Fruit fly (Drosophila melanogaster) whole organism, embryonic: ENCODE data around the gene Sb.

Source experiments
- BtbVII ChIP-seq: fragments of 200-800 bp; sonication (Bioruptor generic); optimal IDR thresholded peaks from 3 replicates; lab custom pipeline; 2017; ENCODE audit warnings: missing biosample characterization, mild to moderate bottlenecking, missing genetic modification characterization
- CG10979 ChIP-seq: fragments of 200-800 bp; sonication (Bioruptor generic); optimal IDR thresholded peaks from 2 replicates; lab custom pipeline; 2018; ENCODE audit warnings: missing biosample characterization, mild to moderate bottlenecking, missing genetic modification characterization, moderate library complexity
- CG12236 ChIP-seq: fragments of 200-800 bp; sonication (Bioruptor generic); optimal IDR thresholded peaks from 2 replicates; lab custom pipeline; 2016; ENCODE audit warnings: missing biosample characterization, missing genetic modification characterization
- CG12299 ChIP-seq: fragments of 200-800 bp; sonication (Bioruptor generic); optimal IDR thresholded peaks from 2 replicates; lab custom pipeline; 2018; ENCODE audit warnings: missing biosample characterization, mild to moderate bottlenecking, missing genetic modification characterization
- CG15269 ChIP-seq: fragments of 200-800 bp; sonication (Bioruptor generic); optimal IDR thresholded peaks from 2 replicates; lab custom pipeline; 2018; ENCODE audit warnings: missing biosample characterization, mild to moderate bottlenecking, missing genetic modification characterization, moderate library complexity
- CG1529 ChIP-seq: fragments of 200-800 bp; sonication (Bioruptor generic); optimal IDR thresholded peaks from 3 replicates; lab custom pipeline; 2018; ENCODE audit warnings: missing biosample characterization, missing genetic modification characterization
- CG16815 ChIP-seq: fragments of 200-800 bp; sonication (Bioruptor generic); optimal IDR thresholded peaks from 3 replicates; lab custom pipeline; 2017; ENCODE audit warnings: missing biosample characterization, mild to moderate bottlenecking, missing genetic modification characterization
- CG17802 ChIP-seq: fragments of 200-800 bp; sonication (Bioruptor generic); optimal IDR thresholded peaks from 2 replicates; lab custom pipeline; 2018; ENCODE audit warnings: missing biosample characterization, mild to moderate bottlenecking, missing genetic modification characterization, moderate library complexity
- CG2875 ChIP-seq: fragments of 200-800 bp; sonication (Bioruptor generic); optimal IDR thresholded peaks from 2 replicates; lab custom pipeline; 2017; ENCODE audit warnings: missing biosample characterization, mild to moderate bottlenecking, missing genetic modification characterization, missing genetic modification reagents
- CG32772 ChIP-seq: fragments of 200-800 bp; sonication (Bioruptor generic); IDR thresholded peaks from 2 replicates; pipeline ENCODE4 v1.3.6; 2022; ENCODE audit warnings: missing biosample characterization, missing genetic modification characterization
- CG3838 ChIP-seq: fragments of 200-800 bp; sonication (Bioruptor generic); optimal IDR thresholded peaks from 3 replicates; lab custom pipeline; 2016; ENCODE audit warnings: missing biosample characterization, missing genetic modification characterization
- CG4730 ChIP-seq: fragments of 200-800 bp; sonication (Bioruptor generic); IDR thresholded peaks from 2 replicates; pipeline ENCODE4 v1.3.6; 2022; ENCODE audit warnings: missing biosample characterization, missing genetic modification characterization
- CG7556 ChIP-seq: fragments of 200-800 bp; sonication (Bioruptor generic); optimal IDR thresholded peaks from 2 replicates; lab custom pipeline; 2017; ENCODE audit warnings: missing biosample characterization, mild to moderate bottlenecking, missing genetic modification characterization
- CG7745 ChIP-seq: fragments of 200-800 bp; sonication (Bioruptor generic); optimal IDR thresholded peaks from 2 replicates; lab custom pipeline; 2018; ENCODE audit warnings: missing biosample characterization, mild to moderate bottlenecking, missing genetic modification characterization, moderate library complexity
- CG7963 ChIP-seq: fragments of 200-800 bp; sonication (Bioruptor generic); IDR thresholded peaks from 3 replicates; pipeline ENCODE4 v1.3.6; 2022; ENCODE audit warnings: missing biosample characterization, missing genetic modification characterization; ENCODE audit not compliant: partially characterized antibody
- CHES-1-like ChIP-seq: fragments of 200-800 bp; sonication (Bioruptor generic); optimal IDR thresholded peaks from 2 replicates; lab custom pipeline; 2016; ENCODE audit warnings: missing biosample characterization, missing genetic modification characterization
- D19A ChIP-seq: fragments of 200-800 bp; optimal IDR thresholded peaks from 3 replicates; lab custom pipeline; 2019; ENCODE audit warnings: missing biosample characterization, mild to moderate bottlenecking, missing genetic modification characterization, moderate library complexity
- Deaf1 ChIP-seq: fragments of 200-800 bp; optimal IDR thresholded peaks from 3 replicates; lab custom pipeline; 2019; ENCODE audit warnings: missing biosample characterization, mild to moderate bottlenecking, missing genetic modification characterization, moderate library complexity
- Dek ChIP-seq: fragments of 200-800 bp; sonication (Bioruptor generic); optimal IDR thresholded peaks from 3 replicates; lab custom pipeline; 2019; ENCODE audit warnings: missing biosample characterization, mild to moderate bottlenecking, missing genetic modification characterization, moderate library complexity
- Dfd ChIP-seq, 2 experiments: fragments of >200 bp; optimal IDR thresholded peaks; 2 replicates each; lab custom pipeline; 2017; ENCODE audit warnings: missing biosample characterization in 2 of 2, missing genetic modification characterization in 2 of 2
- Ets97D ChIP-seq: fragments of 200-800 bp; sonication (Bioruptor generic); optimal IDR thresholded peaks from 3 replicates; lab custom pipeline; 2016; ENCODE audit warnings: missing biosample characterization, missing genetic modification characterization
- Fer1 ChIP-seq: fragments of 200-800 bp; sonication (Bioruptor generic); optimal IDR thresholded peaks from 2 replicates; lab custom pipeline; 2017; ENCODE audit warnings: missing biosample characterization, mild to moderate bottlenecking, missing genetic modification characterization
- HLH54F ChIP-seq: fragments of 200-800 bp; sonication (Bioruptor generic); optimal IDR thresholded peaks from 3 replicates; lab custom pipeline; 2016; ENCODE audit warnings: missing biosample characterization, missing genetic modification characterization
- Hr51 ChIP-seq, 2 experiments: fragments of 200-800 bp; sonication (Bioruptor generic); optimal IDR thresholded peaks; 2 replicates in 1 of 2; 3 replicates in 1 of 2; lab custom pipeline; 2016 to 2018; ENCODE audit warnings: missing biosample characterization in 2 of 2, missing genetic modification characterization in 2 of 2, mild to moderate bottlenecking in 1 of 2, moderate library complexity in 1 of 2
- Lpt ChIP-seq: fragments of >200 bp; optimal IDR thresholded peaks from 2 replicates; lab custom pipeline; 2018; ENCODE audit warnings: missing biosample characterization, missing genetic modification characterization
- Mrtf ChIP-seq: fragments of 200-800 bp; sonication (Bioruptor generic); IDR thresholded peaks from 3 replicates; pipeline ENCODE4 v1.3.6; 2022; ENCODE audit warnings: missing biosample characterization, missing genetic modification characterization
- Myb ChIP-seq: fragments of 200-800 bp; sonication (Bioruptor generic); optimal IDR thresholded peaks from 2 replicates; lab custom pipeline; 2016; ENCODE audit warnings: missing biosample characterization, missing genetic modification characterization
- Optix ChIP-seq: fragments of 200-800 bp; sonication (Bioruptor generic); IDR thresholded peaks from 3 replicates; pipeline ENCODE4 v1.3.6; 2022; ENCODE audit warnings: missing biosample characterization, missing genetic modification characterization
- Vsx1 ChIP-seq: fragments of 200-800 bp; sonication (Bioruptor generic); optimal IDR thresholded peaks from 2 replicates; lab custom pipeline; 2017; ENCODE audit warnings: missing biosample characterization, mild to moderate bottlenecking, missing genetic modification characterization, missing genetic modification reagents
- ap ChIP-seq: fragments of 200-800 bp; sonication (Bioruptor generic); IDR thresholded peaks from 2 replicates; pipeline ENCODE4 v1.3.6; 2022; ENCODE audit warnings: missing biosample characterization, missing genetic modification characterization
- ato ChIP-seq: fragments of 200-800 bp; sonication (Bioruptor generic); IDR thresholded peaks from 2 replicates; pipeline ENCODE4 v1.3.6; 2022; ENCODE audit warnings: missing biosample characterization, missing genetic modification characterization; ENCODE audit not compliant: partially characterized antibody
- br ChIP-seq: fragments of >200 bp; optimal IDR thresholded peaks from 2 replicates; lab custom pipeline; 2017
- chm ChIP-seq: fragments of 200-800 bp; sonication (Bioruptor generic); IDR thresholded peaks from 2 replicates; pipeline ENCODE4 v1.3.6; 2022; ENCODE audit warnings: missing biosample characterization, missing genetic modification characterization
- chn ChIP-seq: fragments of 200-800 bp; sonication (Bioruptor generic); optimal IDR thresholded peaks from 2 replicates; lab custom pipeline; 2016; ENCODE audit warnings: missing biosample characterization, missing genetic modification characterization
- emc ChIP-seq: fragments of 200-800 bp; sonication (Bioruptor generic); optimal IDR thresholded peaks from 2 replicates; lab custom pipeline; 2016; ENCODE audit warnings: missing biosample characterization, missing genetic modification characterization
- h ChIP-seq: fragments of >200 bp; optimal IDR thresholded peaks from 2 replicates; lab custom pipeline; 2017
- her ChIP-seq: fragments of 200-800 bp; sonication (Bioruptor generic); optimal IDR thresholded peaks from 2 replicates; lab custom pipeline; 2016; ENCODE audit warnings: missing biosample characterization, missing genetic modification characterization
- hth ChIP-seq: fragments of >200 bp; optimal IDR thresholded peaks from 2 replicates; lab custom pipeline; 2017; ENCODE audit warnings: inconsistent platforms
- kah ChIP-seq: fragments of 200-800 bp; sonication (Bioruptor generic); optimal IDR thresholded peaks from 2 replicates; lab custom pipeline; 2018; ENCODE audit warnings: missing biosample characterization, mild to moderate bottlenecking, missing genetic modification characterization
- kay ChIP-seq: fragments of 200-800 bp; sonication (Bioruptor generic); optimal IDR thresholded peaks from 2 replicates; lab custom pipeline; 2016; ENCODE audit warnings: missing biosample characterization, missing genetic modification characterization
- ken ChIP-seq: fragments of 200-800 bp; sonication (Bioruptor generic); IDR thresholded peaks from 3 replicates; pipeline ENCODE4 v1.3.6; 2022; ENCODE audit warnings: missing biosample characterization, missing genetic modification characterization
- mld ChIP-seq: fragments of 200-800 bp; sonication (Bioruptor generic); IDR thresholded peaks from 3 replicates; pipeline ENCODE4 v1.3.6; 2022; ENCODE audit warnings: missing biosample characterization, missing genetic modification characterization; ENCODE audit not compliant: partially characterized antibody
- pros ChIP-seq: fragments of 200-800 bp; sonication (Bioruptor generic); optimal IDR thresholded peaks from 3 replicates; lab custom pipeline; 2019; ENCODE audit warnings: missing biosample characterization, mild to moderate bottlenecking, missing genetic modification characterization, moderate library complexity
- rib ChIP-seq: fragments of 200-800 bp; sonication (Bioruptor generic); IDR thresholded peaks from 2 replicates; pipeline ENCODE4 v1.3.6; 2022; ENCODE audit warnings: missing biosample characterization, missing genetic modification characterization
- ro ChIP-seq: fragments of 200-800 bp; sonication (Bioruptor generic); IDR thresholded peaks from 2 replicates; pipeline ENCODE4 v1.3.6; 2022; ENCODE audit warnings: missing biosample characterization, missing genetic modification characterization
- tll ChIP-seq, 2 experiments: fragments of 200-800 bp in 1 of 2; fragments of >200 bp in 1 of 2; sonication (Bioruptor generic) in 1 of 2; optimal IDR thresholded peaks; 2 replicates each; lab custom pipeline; 2017 to 2019; ENCODE audit warnings: missing biosample characterization in 2 of 2, missing genetic modification characterization in 2 of 2, mild to moderate bottlenecking in 1 of 2, moderate library complexity in 1 of 2
- unpg ChIP-seq: fragments of 200-800 bp; sonication (Bioruptor generic); optimal IDR thresholded peaks from 3 replicates; lab custom pipeline; 2018; ENCODE audit warnings: missing biosample characterization, mild to moderate bottlenecking, missing genetic modification characterization, moderate library complexity
- wdn ChIP-seq: fragments of 200-800 bp; sonication (Bioruptor generic); IDR thresholded peaks from 2 replicates; pipeline ENCODE4 v1.3.6; 2022; ENCODE audit warnings: missing biosample characterization, missing genetic modification characterization
- zen2 ChIP-seq: fragments of 200-800 bp; sonication (Bioruptor generic); IDR thresholded peaks from 3 replicates; pipeline ENCODE4 v1.3.6; 2022; ENCODE audit warnings: missing biosample characterization, missing genetic modification characterization; ENCODE audit not compliant: partially characterized antibody
- zfh2 ChIP-seq: fragments of 200-800 bp; sonication (Bioruptor generic); optimal IDR thresholded peaks from 2 replicates; lab custom pipeline; 2016; ENCODE audit warnings: missing biosample characterization, missing genetic modification characterization

Sb gene

DNA sequence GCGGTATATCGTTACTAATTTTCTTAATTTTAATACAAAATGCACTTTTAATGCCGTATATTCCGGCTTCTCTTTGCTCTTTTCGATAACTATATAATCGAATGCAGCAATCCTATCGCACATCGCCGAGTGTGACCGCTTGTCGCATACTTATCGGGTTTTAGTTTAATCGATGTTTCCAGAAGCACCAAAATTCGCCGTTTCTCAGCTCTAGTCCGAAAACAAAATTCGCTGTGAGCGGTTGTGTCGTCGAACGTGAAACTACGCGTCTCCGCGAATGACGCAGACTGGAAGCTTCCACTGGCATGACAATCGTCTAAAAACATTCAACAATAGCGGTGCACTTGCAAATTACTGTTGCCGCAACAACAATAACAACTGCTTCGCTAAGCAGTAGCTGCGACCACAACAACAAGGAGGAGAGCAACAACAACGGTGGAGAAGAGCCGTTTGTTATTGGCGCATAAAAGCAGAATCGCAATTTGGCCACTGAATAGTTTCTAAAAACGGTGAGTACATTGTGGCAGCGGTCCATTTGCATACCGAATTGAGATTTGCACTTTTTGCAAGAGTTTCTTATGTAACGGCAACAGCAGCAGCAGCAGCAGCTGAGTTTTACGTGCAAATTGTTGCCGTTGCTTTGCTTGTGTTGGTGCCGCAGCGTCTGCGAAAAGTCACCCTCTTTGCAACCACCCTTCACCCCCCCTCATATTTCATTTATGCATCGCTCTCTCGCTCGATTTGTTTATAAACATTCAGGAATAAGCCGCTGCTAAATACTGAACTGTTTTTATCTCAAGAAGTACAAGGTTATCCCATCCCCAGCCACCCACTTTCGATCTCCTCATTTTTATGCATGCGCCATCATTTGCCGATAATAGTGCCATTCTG is 71.1 kb downstream of the Sb start, which contains the start of gene sra (continued):
- TF ChIP-seq CG12299 (tag; lab: Kevin White, UChicago), result peak; percentile 36
- TF ChIP-seq CG7963 (GFP tag; lab: Robert Waterston, UW), result peak; percentile 98
- no peak for TF ChIP-seq Mrtf
- no peak for TF ChIP-seq br (lab: Kevin White, UChicago)
- no peak for TF ChIP-seq ken (GFP tag; lab: Robert Waterston, UW)
- TF ChIP-seq CG32772, result no peak
- TF ChIP-seq CG16815 (GFP tag; lab: Kevin White, UChicago), result no peak
- peak; percentile 13 for TF ChIP-seq unpg (GFP tag; lab: Kevin White, UChicago)
- no peak for TF ChIP-seq CG2875
- peak; percentile 17; the same call in 1 of the 2 replicates for TF ChIP-seq rib
- no peak for TF ChIP-seq Vsx1 (GFP tag; lab: Kevin White, UChicago)
- no peak for TF ChIP-seq CG17802
- peak; percentile 71; the same call in 1 of the 2 replicates for TF ChIP-seq chm (GFP tag; lab: Robert Waterston, UW)
- peak; percentile 2 for TF ChIP-seq chn
- TF ChIP-seq CG4730, result no peak
- peak; percentile 70 for TF ChIP-seq kay (GFP tag; lab: Kevin White, UChicago)
- no peak for TF ChIP-seq HLH54F (GFP tag; lab: Kevin White, UChicago)
- TF ChIP-seq CG10979 (tag; lab: Kevin White, UChicago), result peak; percentile 13
- no peak for TF ChIP-seq ro
- TF ChIP-seq ato (GFP tag; lab: Robert Waterston, UW), result peak; percentile 95
- TF ChIP-seq mld (GFP tag; lab: Robert Waterston, UW), result peak; percentile 96
- no peak for TF ChIP-seq pros (GFP tag; lab: Kevin White, UChicago)
- peak; percentile 95 for TF ChIP-seq zen2
- peak; percentile 14 for TF ChIP-seq CG15269
- no peak for TF ChIP-seq ap
- TF ChIP-seq Dfd (GFP tag; optimal IDR thresholded peaks at IDR 0.05; lab: Kevin White, UChicago), result no peak
- TF ChIP-seq Optix, result no peak
- peak; percentile 14 for TF ChIP-seq D19A (tag; lab: Kevin White, UChicago)
- peak; percentile 38 for TF ChIP-seq zfh2
- no peak for TF ChIP-seq BtbVII (GFP tag; lab: Kevin White, UChicago)
- peak; percentile 54 for TF ChIP-seq Myb (GFP tag; lab: Kevin White, UChicago)
- peak; percentile 59 for TF ChIP-seq Fer1 (GFP tag; lab: Kevin White, UChicago)
- TF ChIP-seq CG7556, result peak; percentile 10
- TF ChIP-seq her (GFP tag; lab: Kevin White, UChicago), result peak; percentile 61
- TF ChIP-seq Deaf1, result peak; percentile 23
- no peak for TF ChIP-seq CG12236 (GFP tag; lab: Kevin White, UChicago)
- TF ChIP-seq wdn, result 0 out of 2 replicates have a peak, but pooled peaks have one; percentile 12
- TF ChIP-seq Hr51 (GFP tag; optimal IDR thresholded peaks at IDR 0.05; lab: Kevin White, UChicago), result peak in 1 of 2 experiments; percentile 0
- TF ChIP-seq Dek, result no peak
- no peak for TF ChIP-seq kah (GFP tag; lab: Kevin White, UChicago)
- no peak for TF ChIP-seq Lpt (GFP tag; lab: Kevin White, UChicago)
- no peak for TF ChIP-seq emc (GFP tag; lab: Kevin White, UChicago)
- no peak for TF ChIP-seq CG1529 (GFP tag; lab: Kevin White, UChicago)
- no peak for TF ChIP-seq CG3838 (GFP tag; lab: Kevin White, UChicago)
- TF ChIP-seq tll (GFP tag; optimal IDR thresholded peaks at IDR 0.05; lab: Kevin White, UChicago), result no peak
- no peak for TF ChIP-seq h (lab: Kevin White, UChicago)
- peak; percentile 76 for TF ChIP-seq Ets97D (GFP tag; lab: Kevin White, UChicago)
- TF ChIP-seq hth (lab: Kevin White, UChicago), result no peak
- peak; percentile 77 for TF ChIP-seq CHES-1-like
- TF ChIP-seq CG7745 (tag; lab: Kevin White, UChicago), result peak; percentile 24
